Worm (Caenorhabditis elegans) whole organism, L1 larva: ENCODE results near the gene H14E04.3.

ENCODE experiments used
- aha-1 ChIP-seq: fragments of 150-350 bp; optimal IDR thresholded peaks from 2 replicates; lab custom pipeline; 2014; ENCODE audit warnings: missing biosample characterization, missing genetic modification characterization
- ceh-8 ChIP-seq: fragments of 200-800 bp; sonication (Bioruptor generic); optimal IDR thresholded peaks from 2 replicates; lab custom pipeline; 2018; ENCODE audit warnings: mild to moderate bottlenecking, missing genetic modification characterization, moderate library complexity, missing compliant biosample characterization
- ceh-82 ChIP-seq, 3 experiments: fragments of 150-350 bp in 1 of 3; sonication (generic microtip) in 2 of 3; optimal IDR thresholded peaks; 2 replicates each; lab custom pipeline; 2014 to 2017; ENCODE audit warnings: missing biosample characterization in 3 of 3, missing genetic modification characterization in 3 of 3
- ceh-88 ChIP-seq: fragments of 200-800 bp; sonication (Bioruptor generic); IDR thresholded peaks from 2 replicates; pipeline ENCODE4 v1.3.6; 2022; ENCODE audit warnings: missing genetic modification characterization, missing compliant biosample characterization
- ceh-90 ChIP-seq: sonication (generic microtip); optimal IDR thresholded peaks from 2 replicates; lab custom pipeline; 2016; ENCODE audit warnings: missing genetic modification characterization, missing compliant biosample characterization
- ces-1 ChIP-seq: fragments of 150-350 bp; optimal IDR thresholded peaks from 2 replicates; lab custom pipeline; 2014; ENCODE audit warnings: missing biosample characterization, missing genetic modification reagents, missing genetic modification characterization
- dpl-1 ChIP-seq, 3 experiments: fragments of 150-350 bp in 2 of 3; sonication (generic microtip) in 1 of 3; optimal IDR thresholded peaks; 2 replicates each; lab custom pipeline; 2014 to 2017; ENCODE audit warnings: missing biosample characterization in 3 of 3, missing genetic modification characterization in 3 of 3, missing genetic modification reagents in 3 of 3
- efl-1 ChIP-seq, 4 experiments: fragments of 150-350 bp; optimal IDR thresholded peaks in 3 of 4; peaks in 1 of 4; 1 replicate in 1 of 4; 2 replicates in 3 of 4; lab custom pipeline; 2014; ENCODE audit warnings: missing biosample characterization in 2 of 4, missing genetic modification characterization in 2 of 4, missing genetic modification reagents in 2 of 4
- efl-3 ChIP-seq: fragments of 200-800 bp; sonication (Bioruptor generic); optimal IDR thresholded peaks from 2 replicates; lab custom pipeline; 2018; ENCODE audit warnings: mild to moderate bottlenecking, missing genetic modification characterization, missing compliant biosample characterization
- egl-13 ChIP-seq: sonication (generic microtip); optimal IDR thresholded peaks from 2 replicates; lab custom pipeline; 2016; ENCODE audit warnings: missing genotype, missing genetic modification reagents, missing genetic modification characterization, missing compliant biosample characterization
- egl-27 ChIP-seq, 2 experiments: fragments of 150-350 bp in 1 of 2; sonication (generic microtip); optimal IDR thresholded peaks; 3 replicates each; lab custom pipeline; 2017 to 2018; ENCODE audit warnings: missing biosample characterization in 2 of 2, missing genetic modification characterization in 2 of 2, missing genetic modification reagents in 2 of 2
- fkh-10 ChIP-seq: sonication (generic microtip); optimal IDR thresholded peaks from 2 replicates; lab custom pipeline; 2017; ENCODE audit warnings: missing biosample characterization, missing genetic modification reagents, missing genetic modification characterization
- fkh-8 ChIP-seq: sonication (generic microtip); optimal IDR thresholded peaks from 2 replicates; lab custom pipeline; 2016; ENCODE audit warnings: mild to moderate bottlenecking, missing genetic modification characterization, missing compliant biosample characterization
- fos-1 ChIP-seq: fragments of 150-350 bp; optimal IDR thresholded peaks from 2 replicates; lab custom pipeline; 2014; ENCODE audit warnings: missing biosample characterization, missing genetic modification characterization
- hlh-17 ChIP-seq: fragments of 200-800 bp; sonication (Bioruptor generic); optimal IDR thresholded peaks from 2 replicates; lab custom pipeline; 2018; ENCODE audit warnings: missing genetic modification characterization, mild to moderate bottlenecking, missing compliant biosample characterization, moderate library complexity, borderline replicate concordance
- hpl-2 ChIP-seq: fragments of 150-350 bp; optimal IDR thresholded peaks from 2 replicates; lab custom pipeline; 2014; ENCODE audit warnings: missing biosample characterization, missing genetic modification reagents, missing genetic modification characterization
- jun-1 ChIP-seq: fragments of 150-350 bp; optimal IDR thresholded peaks from 2 replicates; lab custom pipeline; 2014; ENCODE audit warnings: missing biosample characterization, missing genetic modification reagents, missing genetic modification characterization
- lin-14 ChIP-seq: fragments of 200-800 bp; sonication (Bioruptor generic); optimal IDR thresholded peaks from 2 replicates; lab custom pipeline; 2018; ENCODE audit warnings: mild to moderate bottlenecking, missing genetic modification characterization, moderate library complexity, missing compliant biosample characterization
- lin-39 ChIP-seq: fragments of 150-350 bp; optimal IDR thresholded peaks from 2 replicates; lab custom pipeline; 2014; ENCODE audit warnings: missing biosample characterization, missing genetic modification reagents, missing genetic modification characterization
- lsy-2 ChIP-seq, 2 experiments: fragments of 150-350 bp; optimal IDR thresholded peaks; 2 replicates each; lab custom pipeline; 2014; ENCODE audit warnings: missing biosample characterization in 2 of 2, missing genetic modification characterization in 2 of 2
- mab-9 ChIP-seq: fragments of 200-800 bp; sonication (Bioruptor generic); IDR thresholded peaks from 2 replicates; pipeline ENCODE4 v1.3.6; 2022; ENCODE audit warnings: missing genetic modification reagents, missing genetic modification characterization, missing compliant biosample characterization
- mef-2 ChIP-seq: fragments of 150-350 bp; optimal IDR thresholded peaks from 2 replicates; lab custom pipeline; 2014; ENCODE audit warnings: missing biosample characterization, missing genetic modification characterization
- nhr-11 ChIP-seq: fragments of 150-350 bp; optimal IDR thresholded peaks from 2 replicates; lab custom pipeline; 2014; ENCODE audit warnings: missing biosample characterization, missing genetic modification characterization
- nhr-77 ChIP-seq: fragments of 150-350 bp; optimal IDR thresholded peaks from 2 replicates; lab custom pipeline; 2014; ENCODE audit warnings: missing biosample characterization, missing genetic modification characterization
- nhr-85 ChIP-seq: sonication (generic microtip); peaks from one replicate; lab custom pipeline; 2016; ENCODE audit warnings: missing genetic modification characterization, inconsistent platforms, missing compliant biosample characterization
- nhr-90 ChIP-seq: sonication (generic microtip); optimal IDR thresholded peaks from 2 replicates; lab custom pipeline; 2016; ENCODE audit warnings: mild to moderate bottlenecking, missing genetic modification characterization, missing compliant biosample characterization; ENCODE audit not compliant: poor library complexity
- pax-3 ChIP-seq: fragments of 200-800 bp; sonication (Bioruptor generic); optimal IDR thresholded peaks from 2 replicates; lab custom pipeline; 2018; ENCODE audit warnings: mild to moderate bottlenecking, missing genetic modification characterization, moderate library complexity, missing compliant biosample characterization
- snpc-4 ChIP-seq: fragments of 150-350 bp; optimal IDR thresholded peaks from 2 replicates; lab custom pipeline; 2014; ENCODE audit warnings: missing biosample characterization, missing genetic modification characterization
- sox-4 ChIP-seq: sonication (generic microtip); optimal IDR thresholded peaks from 2 replicates; lab custom pipeline; 2016; ENCODE audit warnings: missing genetic modification characterization, missing compliant biosample characterization
- swsn-7 ChIP-seq: sonication (generic microtip); optimal IDR thresholded peaks from 2 replicates; lab custom pipeline; 2016; ENCODE audit warnings: missing genetic modification characterization, missing compliant biosample characterization
- unc-30 ChIP-seq: sonication (generic microtip); optimal IDR thresholded peaks from 2 replicates; lab custom pipeline; 2017; ENCODE audit warnings: missing biosample characterization, missing genetic modification characterization
- unc-62 ChIP-seq: fragments of 150-350 bp; optimal IDR thresholded peaks from 2 replicates; lab custom pipeline; 2014; ENCODE audit warnings: missing biosample characterization, missing genetic modification reagents, missing genetic modification characterization
- unc-86 ChIP-seq: sonication (generic microtip); optimal IDR thresholded peaks from 2 replicates; lab custom pipeline; 2016; ENCODE audit warnings: missing genetic modification characterization, missing compliant biosample characterization
- vab-15 ChIP-seq: sonication (generic microtip); optimal IDR thresholded peaks from 2 replicates; lab custom pipeline; 2017; ENCODE audit warnings: missing genotype, mild to moderate bottlenecking, missing genetic modification characterization, missing compliant biosample characterization
- zag-1 ChIP-seq: fragments of 150-350 bp; optimal IDR thresholded peaks from 2 replicates; lab custom pipeline; 2014; ENCODE audit warnings: missing biosample characterization, missing genetic modification characterization
- ztf-11 ChIP-seq, 2 experiments: sonication (generic microtip); optimal IDR thresholded peaks; 2 replicates each; lab custom pipeline; 2016 to 2017; ENCODE audit warnings: missing genetic modification characterization in 2 of 2, missing biosample characterization in 1 of 2, missing compliant biosample characterization in 1 of 2
- ztf-4 ChIP-seq: fragments of 150-350 bp; optimal IDR thresholded peaks from 2 replicates; lab custom pipeline; 2014; ENCODE audit warnings: missing biosample characterization, missing genetic modification characterization

H14E04.3 gene

ce11 chrIII:2371864-2372263 lies 14.5 kb downstream of the H14E04.3 start, which contains the start of gene H04J21.1:
Gene H04J21.1, minus strand, starts transcription at chrIII:2371964.
- TF ChIP-seq ztf-4 (tag; lab: Kevin White, UChicago), result no peak
- no peak for TF ChIP-seq snpc-4 (tag; lab: Kevin White, UChicago)
- no peak for TF ChIP-seq aha-1 (tag; lab: Kevin White, UChicago)

ce11 chrIII:2368424-2368823 lies 18.0 kb downstream of the H14E04.3 start, which contains the start of gene H04J21.4:
Gene H04J21.4, minus strand, starts transcription at chrIII:2368524.
- TF ChIP-seq nhr-77 (tag; lab: Kevin White, UChicago) (no peak), unc-30 (tag; lab: Kevin White, UChicago) (no peak), pax-3 (tag; lab: Kevin White, UChicago) (no peak), nhr-85 (tag; lab: Kevin White, UChicago) (peak; percentile 39)

DNA sequence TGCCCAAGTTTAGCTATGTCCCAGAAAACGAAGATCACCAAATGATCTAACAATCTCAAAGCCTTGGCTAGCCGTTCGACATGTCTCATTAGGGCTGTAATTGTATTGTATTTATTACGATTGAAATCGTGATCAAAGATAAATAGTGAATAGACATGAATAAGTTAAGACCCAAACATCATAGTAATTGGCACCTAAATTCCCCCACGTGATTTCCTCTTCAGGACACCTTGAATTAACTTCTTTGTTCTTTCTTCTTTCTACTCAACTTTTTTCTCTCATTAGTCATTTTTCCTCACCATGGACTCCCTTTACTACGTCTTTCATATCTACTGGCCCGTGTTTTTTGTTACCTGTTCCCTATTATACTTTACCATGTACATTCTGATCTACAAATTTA lies 23.7 kb downstream of the H14E04.3 start, which contains the start of gene srd-69:
Gene srd-69, plus strand, starts transcription at position 301 of the 400 bp plus-strand sequence.
- TF ChIP-seq zag-1 (tag; lab: Kevin White, UChicago) (no peak), jun-1 (no peak), efl-3 (GFP tag; lab: Kevin White, UChicago) (no peak), snpc-4 (tag; lab: Kevin White, UChicago) (no peak), ceh-82 (tag; optimal IDR thresholded peaks at IDR 0.05; lab: Kevin White, UChicago) (no peak), fkh-10 (GFP tag; lab: Kevin White, UChicago) (no peak), lin-39 (no peak), egl-27 (tag; optimal IDR thresholded peaks at IDR 0.05; lab: Kevin White, UChicago) (no peak), lin-14 (GFP tag; lab: Kevin White, UChicago) (no peak), ceh-88 (no peak), swsn-7 (tag; lab: Kevin White, UChicago) (no peak), fos-1 (tag; lab: Kevin White, UChicago) (no peak), mab-9 (no peak), ztf-11 (tag; optimal IDR thresholded peaks at IDR 0.05; lab: Kevin White, UChicago) (no peak), nhr-90 (tag; lab: Kevin White, UChicago) (no peak), hpl-2 (no peak), fkh-8 (tag; lab: Kevin White, UChicago) (no peak), nhr-11 (no peak)

ce11 chrIII:2349956-2350355 lies 36.4 kb downstream of the H14E04.3 start:
- TF ChIP-seq ceh-82 (tag; optimal IDR thresholded peaks at IDR 0.05; lab: Kevin White, UChicago) (no peak), efl-1 (optimal IDR thresholded peaks at IDR 0.05; lab: Kevin White, UChicago) (no peak), efl-1 (GFP tag; optimal IDR thresholded peaks at IDR 0.05 in 1 of 2; lab: Kevin White, UChicago) (peak in 1 of 2 experiments; percentile 91)

ce11 chrIII:2347291-2347690 lies 39.1 kb downstream of the H14E04.3 start, which contains the start of gene gip-1:
Gene gip-1, plus strand, starts transcription at chrIII:2347591.
- TF ChIP-seq nhr-85 (tag; lab: Kevin White, UChicago) (peak; percentile 9), unc-62 (GFP tag; lab: Kevin White, UChicago) (no peak), lsy-2 (tag; optimal IDR thresholded peaks at IDR 0.05; lab: Kevin White, UChicago) (no peak)

DNA sequence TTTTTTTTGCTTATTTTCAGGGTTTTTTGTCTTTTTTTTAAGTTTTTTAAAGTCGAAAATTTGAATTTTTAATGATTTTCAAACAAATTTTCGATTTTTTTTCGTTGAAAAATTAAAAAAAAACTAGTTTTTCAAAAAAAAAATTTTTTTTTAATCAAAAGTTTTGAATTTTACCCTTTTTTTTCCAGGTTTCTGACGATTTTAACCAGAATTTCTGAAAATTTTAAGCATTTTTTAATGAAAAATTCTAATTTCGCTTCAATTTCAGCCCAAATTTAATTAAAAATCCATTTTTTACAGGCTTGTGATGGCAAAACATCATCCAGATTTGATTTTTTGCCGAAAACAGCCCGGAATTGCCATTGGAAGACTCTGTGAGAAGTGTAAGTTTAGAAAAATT lies 43.1 kb downstream of the H14E04.3 start, which contains the start of gene phf-5:
Gene phf-5, plus strand, starts transcription at position 301 of the 400 bp plus-strand sequence.
- TF ChIP-seq ces-1, result no peak
- no peak for TF ChIP-seq nhr-11
- no peak for TF ChIP-seq ceh-8 (GFP tag; lab: Kevin White, UChicago)
- TF ChIP-seq unc-30 (tag; lab: Kevin White, UChicago), result no peak
- no peak for TF ChIP-seq nhr-77 (tag; lab: Kevin White, UChicago)
- TF ChIP-seq ztf-11 (tag; optimal IDR thresholded peaks at IDR 0.05; lab: Kevin White, UChicago), result no peak
- no peak for TF ChIP-seq ceh-90 (tag; lab: Kevin White, UChicago)
- no peak for TF ChIP-seq ztf-4 (tag; lab: Kevin White, UChicago)
- TF ChIP-seq hlh-17, result no peak
- no peak for TF ChIP-seq hpl-2
- no peak for TF ChIP-seq dpl-1 (GFP tag; optimal IDR thresholded peaks at IDR 0.05; lab: Kevin White, UChicago)
- no peak for TF ChIP-seq mef-2
- no peak for TF ChIP-seq unc-86 (tag; lab: Kevin White, UChicago)
- no peak for TF ChIP-seq lin-14 (GFP tag; lab: Kevin White, UChicago)
- no peak for TF ChIP-seq vab-15 (tag; lab: Kevin White, UChicago)
- TF ChIP-seq egl-13 (tag; lab: Kevin White, UChicago), result no peak
- no peak for TF ChIP-seq sox-4 (tag; lab: Kevin White, UChicago)
